Worm (Caenorhabditis elegans) whole organism, late embryonic: ENCODE data around the gene ksr-1.
"Not testable (repeated sequence)": the region's sequence is repeated elsewhere in the genome, so short reads cannot be mapped to it uniquely, and the experiment has no call there.

ENCODE experiments used
- F13H6.1 ChIP-seq: sonication (generic microtip); optimal IDR thresholded peaks from 2 replicates; lab custom pipeline; 2016; ENCODE audit warnings: missing genetic modification characterization, missing compliant biosample characterization
- K02D7.2 ChIP-seq: sonication (generic microtip); optimal IDR thresholded peaks from 2 replicates; lab custom pipeline; 2017; ENCODE audit warnings: mild to moderate bottlenecking, missing genetic modification characterization, missing compliant biosample characterization
- ahr-1 ChIP-seq: sonication (generic microtip); optimal IDR thresholded peaks from 2 replicates; lab custom pipeline; 2016; ENCODE audit warnings: missing genetic modification characterization, missing compliant biosample characterization
- ceh-14 ChIP-seq: sonication (generic microtip); optimal IDR thresholded peaks from 2 replicates; lab custom pipeline; 2016; ENCODE audit warnings: missing genotype, missing genetic modification characterization, missing compliant biosample characterization
- ceh-19 ChIP-seq: fragments of 200-800 bp; sonication (Bioruptor generic); optimal IDR thresholded peaks from 2 replicates; lab custom pipeline; 2018; ENCODE audit warnings: mild to moderate bottlenecking, missing genetic modification characterization, missing compliant biosample characterization
- ceh-24 ChIP-seq: sonication (generic microtip); optimal IDR thresholded peaks from 2 replicates; lab custom pipeline; 2016; ENCODE audit warnings: mild to moderate bottlenecking, missing genetic modification characterization, missing compliant biosample characterization
- ceh-31 ChIP-seq: sonication (generic microtip); optimal IDR thresholded peaks from 2 replicates; lab custom pipeline; 2016; ENCODE audit warnings: missing genetic modification characterization, missing compliant biosample characterization
- ceh-6 ChIP-seq: fragments of 200-800 bp; sonication (Bioruptor generic); optimal IDR thresholded peaks from 2 replicates; lab custom pipeline; 2018; ENCODE audit warnings: mild to moderate bottlenecking, missing genetic modification characterization, missing compliant biosample characterization
- ceh-9 ChIP-seq: sonication (generic microtip); optimal IDR thresholded peaks from 2 replicates; lab custom pipeline; 2016; ENCODE audit warnings: mild to moderate bottlenecking, missing genetic modification characterization, inconsistent platforms, missing compliant biosample characterization
- elt-2 ChIP-seq: sonication (generic microtip); optimal IDR thresholded peaks from 2 replicates; lab custom pipeline; 2016; ENCODE audit warnings: missing genetic modification reagents, missing genetic modification characterization, missing compliant biosample characterization
- eyg-1 ChIP-seq: sonication (generic microtip); optimal IDR thresholded peaks from 2 replicates; lab custom pipeline; 2016; ENCODE audit warnings: missing genotype, missing genetic modification characterization, missing compliant biosample characterization
- fax-1 ChIP-seq: sonication (generic microtip); optimal IDR thresholded peaks from 2 replicates; lab custom pipeline; 2016; ENCODE audit warnings: missing genotype, missing genetic modification characterization, missing compliant biosample characterization
- fkh-6 ChIP-seq: sonication (generic microtip); optimal IDR thresholded peaks from 2 replicates; lab custom pipeline; 2016; ENCODE audit warnings: missing genetic modification characterization, missing compliant biosample characterization
- hlh-15 ChIP-seq: sonication (generic microtip); optimal IDR thresholded peaks from 2 replicates; lab custom pipeline; 2016; ENCODE audit warnings: missing genetic modification characterization, missing compliant biosample characterization
- hlh-30 ChIP-seq: sonication (generic microtip); optimal IDR thresholded peaks from 2 replicates; lab custom pipeline; 2017; ENCODE audit warnings: antibody characterized with exemption, missing genetic modification characterization, missing compliant biosample characterization; ENCODE audit not compliant: insufficient read depth
- hlh-8 ChIP-seq: sonication (generic microtip); optimal IDR thresholded peaks from 2 replicates; lab custom pipeline; 2016; ENCODE audit warnings: missing genotype, missing genetic modification characterization, missing compliant biosample characterization
- lim-6 ChIP-seq: sonication (generic microtip); optimal IDR thresholded peaks from 2 replicates; lab custom pipeline; 2016; ENCODE audit warnings: missing genetic modification characterization, missing compliant biosample characterization
- madf-2 ChIP-seq: sonication (generic microtip); optimal IDR thresholded peaks from 2 replicates; lab custom pipeline; 2017; ENCODE audit warnings: missing genetic modification characterization, missing compliant biosample characterization
- nhr-11 ChIP-seq: fragments of 150-350 bp; optimal IDR thresholded peaks from 2 replicates; lab custom pipeline; 2014; ENCODE audit warnings: missing biosample characterization, missing genetic modification characterization
- pha-4 ChIP-seq: fragments of 150-350 bp; optimal IDR thresholded peaks from 2 replicates; lab custom pipeline; 2018; ENCODE audit warnings: missing biosample characterization, missing genetic modification reagents, missing genetic modification characterization
- ref-2 ChIP-seq: sonication (generic microtip); optimal IDR thresholded peaks from 2 replicates; lab custom pipeline; 2016; ENCODE audit warnings: missing genetic modification characterization, missing compliant biosample characterization
- sdc-2 ChIP-seq: sonication (generic microtip); optimal IDR thresholded peaks from 2 replicates; lab custom pipeline; 2016; ENCODE audit warnings: missing genotype, missing genetic modification characterization, missing compliant biosample characterization
- sox-4 ChIP-seq: sonication (generic microtip); optimal IDR thresholded peaks from 2 replicates; lab custom pipeline; 2017; ENCODE audit warnings: mild to moderate bottlenecking, missing genetic modification characterization, inconsistent platforms, missing compliant biosample characterization
- tbx-2 ChIP-seq: sonication (generic microtip); optimal IDR thresholded peaks from 2 replicates; lab custom pipeline; 2016; ENCODE audit warnings: missing genetic modification characterization, missing compliant biosample characterization
- ttx-3 ChIP-seq: sonication (generic microtip); optimal IDR thresholded peaks from 2 replicates; lab custom pipeline; 2016; ENCODE audit warnings: missing genetic modification reagents, missing genetic modification characterization, missing compliant biosample characterization
- unc-3 ChIP-seq, 2 experiments: fragments of 200-800 bp in 1 of 2; sonication (Bioruptor generic) in 1 of 2; sonication (generic microtip) in 1 of 2; conservative IDR thresholded peaks in 1 of 2; optimal IDR thresholded peaks in 1 of 2; 2 replicates each; pipeline versions ENCODE4 v1.3.6 to Lab custom; 2016 to 2022; ENCODE audit warnings: missing compliant biosample characterization in 2 of 2, missing genetic modification characterization in 2 of 2, missing genetic modification reagents in 1 of 2
- unc-42 ChIP-seq: sonication (generic microtip); optimal IDR thresholded peaks from 2 replicates; lab custom pipeline; 2016; ENCODE audit warnings: missing genotype, missing genetic modification characterization, missing compliant biosample characterization
- unc-55 ChIP-seq: sonication (generic microtip); optimal IDR thresholded peaks from 2 replicates; lab custom pipeline; 2017; ENCODE audit warnings: missing biosample characterization, missing genetic modification reagents, missing genetic modification characterization
- unc-86 ChIP-seq: sonication (generic microtip); optimal IDR thresholded peaks from 2 replicates; lab custom pipeline; 2016; ENCODE audit warnings: missing genetic modification characterization, missing compliant biosample characterization
- zip-5 ChIP-seq: sonication (generic microtip); optimal IDR thresholded peaks from 2 replicates; lab custom pipeline; 2016; ENCODE audit warnings: missing genetic modification characterization, missing compliant biosample characterization

ksr-1 gene

DNA sequence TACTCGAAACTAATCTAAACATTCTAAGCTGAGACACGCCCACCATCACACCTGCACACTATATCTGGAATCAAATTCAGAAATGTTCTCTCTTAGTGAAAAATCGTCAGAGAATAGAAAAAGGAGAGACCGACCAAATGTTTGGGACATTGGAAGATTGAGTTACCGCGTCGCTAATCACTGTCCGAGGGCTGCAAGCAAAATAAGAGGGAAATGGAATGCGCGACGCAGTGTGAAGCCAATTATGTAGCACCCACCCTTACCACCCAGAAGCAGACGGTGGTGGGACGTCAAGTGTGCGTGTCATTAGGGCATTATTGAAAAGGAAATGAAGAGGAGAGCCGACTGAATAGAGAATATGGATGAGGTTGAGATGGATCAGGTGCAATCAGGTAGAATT is 36.6 kb downstream of the ksr-1 start:
- TF ChIP-seq unc-42 (tag; lab: Kevin White, UChicago) = peak; percentile 95
- TF ChIP-seq unc-55 (GFP tag; lab: Kevin White, UChicago) = no peak
- TF ChIP-seq ref-2 = peak; percentile 15
- no peak for TF ChIP-seq tbx-2
- TF ChIP-seq ceh-31 (tag; lab: Kevin White, UChicago) = peak; percentile 58

DNA sequence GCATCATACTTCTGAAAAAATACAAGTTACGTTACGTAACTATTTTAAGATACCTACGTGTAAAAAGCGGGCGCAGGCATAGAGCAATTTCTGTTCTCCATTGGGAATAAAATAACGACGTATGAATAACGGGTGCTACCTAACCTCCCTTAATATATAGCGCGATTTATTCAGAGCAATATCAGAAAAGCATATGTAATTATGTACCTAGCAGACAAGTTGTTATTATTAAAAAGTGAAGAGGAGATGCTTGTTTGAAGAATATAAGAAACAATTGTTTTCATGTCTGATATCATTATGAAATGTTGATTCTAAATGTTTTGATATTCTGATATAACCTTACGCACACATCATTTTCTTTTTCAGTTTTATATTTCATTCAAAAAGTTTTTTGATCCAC is 44.0 kb downstream of the ksr-1 start, which contains the start of gene srh-11:
TSS of gene srh-11 (minus strand) at position 101 of the 400 bp plus-strand sequence.
- TF ChIP-seq fax-1 (tag; lab: Kevin White, UChicago) (no peak), nhr-11 (tag; lab: Kevin White, UChicago) (no peak), tbx-2 (no peak), unc-3 (GFP tag; conservative IDR thresholded peaks at IDR 0.05; lab: Robert Waterston, UW) (no peak), unc-3 (tag; optimal IDR thresholded peaks at IDR 0.05; lab: Kevin White, UChicago) (no peak), eyg-1 (tag; lab: Kevin White, UChicago) (no peak), ahr-1 (tag; lab: Kevin White, UChicago) (no peak), F13H6.1 (tag; lab: Kevin White, UChicago) (no peak), fkh-6 (tag; lab: Kevin White, UChicago) (no peak), sox-4 (tag; lab: Kevin White, UChicago) (no peak), zip-5 (tag; lab: Kevin White, UChicago) (no peak), madf-2 (tag; lab: Kevin White, UChicago) (no peak), ceh-14 (no peak), unc-55 (GFP tag; lab: Kevin White, UChicago) (no peak), lim-6 (tag; lab: Kevin White, UChicago) (no peak)

DNA sequence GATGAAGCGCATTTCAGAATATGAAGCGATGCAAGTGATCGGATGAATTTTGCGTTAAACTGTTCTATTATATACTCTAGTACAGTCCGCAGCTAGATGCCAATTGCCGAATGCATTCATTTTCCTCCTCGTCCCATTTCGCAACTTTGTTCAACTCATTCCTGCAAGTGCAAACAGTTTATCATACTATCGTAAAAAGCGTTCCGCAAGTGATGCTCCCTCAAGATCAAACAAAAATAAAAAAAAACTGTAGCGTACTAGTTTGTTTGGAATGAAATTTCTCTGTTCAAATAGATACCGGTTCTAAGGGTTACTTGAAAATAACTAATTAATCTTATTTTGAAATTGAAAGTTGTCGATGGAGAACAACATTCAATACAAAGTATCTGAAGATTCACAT is 45.9 kb downstream of the ksr-1 start, which contains the start of gene pqn-57:
TSS of gene pqn-57 (minus strand) at position 101 of the 400 bp plus-strand sequence.
- TF ChIP-seq ceh-6 (GFP tag; lab: Kevin White, UChicago) = no peak
- TF ChIP-seq hlh-30 (tag; lab: Kevin White, UChicago) = no peak
- TF ChIP-seq ref-2 = no peak
- no peak for TF ChIP-seq ceh-24 (tag; lab: Kevin White, UChicago)
- no peak for TF ChIP-seq sdc-2 (tag; lab: Kevin White, UChicago)
- TF ChIP-seq tbx-2 = no peak
- TF ChIP-seq pha-4 (tag; lab: Kevin White, UChicago) = no peak
- no peak for TF ChIP-seq lim-6 (tag; lab: Kevin White, UChicago)

DNA sequence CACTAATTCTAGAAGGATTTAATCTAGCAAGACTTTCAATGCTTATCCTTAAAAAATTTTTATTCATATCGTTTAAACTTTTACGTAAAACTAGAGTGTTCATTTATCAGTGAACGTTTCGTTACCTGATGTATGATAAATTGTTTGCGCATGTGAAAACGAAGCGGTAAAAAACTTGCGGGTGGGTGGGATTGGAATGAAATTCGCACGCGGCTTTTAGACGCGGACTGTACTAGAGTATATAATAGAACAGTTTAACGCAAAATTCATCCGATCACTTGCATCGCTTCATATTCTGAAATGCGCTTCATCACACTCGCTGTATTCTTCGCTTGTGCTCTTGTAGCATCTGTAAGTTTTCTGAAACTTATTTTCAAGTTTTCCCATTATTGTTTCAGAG is 46.8 kb downstream of the ksr-1 start, which contains the start of gene abu-9:
TSS of gene abu-9 (plus strand) at position 301 of the 400 bp plus-strand sequence.
- not testable (repeated sequence) for TF ChIP-seq pha-4, hlh-8, hlh-15 (tag; lab: Kevin White, UChicago)

DNA sequence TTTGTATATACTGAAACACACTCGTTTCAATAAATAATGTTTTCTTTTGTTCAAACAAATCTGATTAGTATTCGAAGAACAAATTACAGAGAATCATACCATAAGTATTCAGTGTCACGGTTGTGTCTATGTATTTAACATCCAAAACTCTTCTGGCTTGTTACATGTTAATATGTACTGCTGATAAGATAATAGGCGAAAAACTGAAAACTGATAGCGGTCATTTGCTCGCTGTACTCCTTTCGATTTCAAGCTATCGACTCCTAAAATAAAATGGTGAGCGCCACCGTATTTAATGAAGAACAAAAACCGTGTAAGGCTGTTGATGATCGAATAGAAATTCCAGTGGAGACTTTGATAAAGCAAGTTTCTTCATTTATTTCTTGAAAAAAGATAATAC is 48.4 kb downstream of the ksr-1 start, which contains the start of gene R09F10.1:
TSS of gene R09F10.1 (plus strand) at position 222 of the 400 bp plus-strand sequence.
- TF ChIP-seq elt-2 (tag; lab: Kevin White, UChicago) (peak; percentile 77), hlh-15 (tag; lab: Kevin White, UChicago) (no peak)

DNA sequence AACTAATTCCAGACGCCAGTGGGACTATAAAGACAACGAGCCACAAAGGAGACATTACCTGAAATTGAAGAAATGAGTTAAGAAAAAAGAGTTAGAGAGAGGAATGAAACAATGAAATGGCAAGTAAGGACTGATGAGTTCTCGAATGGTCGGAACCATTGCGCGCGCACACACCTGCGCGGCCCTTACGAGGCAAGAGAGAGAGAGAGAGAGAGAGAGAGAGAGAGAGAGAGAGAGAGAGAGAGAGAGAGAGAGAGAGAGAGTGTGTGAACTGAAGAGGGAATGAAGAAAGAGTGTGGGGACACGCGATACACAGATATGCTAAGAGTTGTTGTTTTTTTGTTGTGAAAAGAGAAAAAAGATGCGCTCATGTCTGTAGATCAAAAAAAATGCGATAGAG is 51.4 kb downstream of the ksr-1 start, which contains the start of gene R09F10.8:
TSS of gene R09F10.8 (minus strand) at position 58 of the 400 bp plus-strand sequence.
- no peak for TF ChIP-seq ceh-19 (GFP tag; lab: Kevin White, UChicago)
- TF ChIP-seq ceh-9 (tag; lab: Kevin White, UChicago) = no peak

DNA sequence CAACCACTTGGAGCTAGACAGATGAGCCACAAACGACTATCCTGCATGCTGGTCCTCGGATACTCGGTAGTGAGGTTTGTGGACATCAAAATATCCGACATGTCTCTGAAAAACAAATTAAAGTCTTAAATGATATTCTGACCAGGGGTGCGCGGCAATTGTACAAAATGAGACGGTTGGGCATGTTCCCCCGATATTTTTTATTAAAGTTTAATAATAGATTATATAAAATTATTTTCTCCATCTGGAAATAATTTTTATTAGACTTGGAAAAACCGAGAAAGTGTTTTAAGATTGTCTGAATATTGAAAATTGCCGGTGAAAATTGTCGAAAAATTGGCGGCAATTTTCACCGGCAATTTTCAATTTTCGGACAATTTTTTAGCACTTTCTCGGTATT is 52.8 kb downstream of the ksr-1 start, which contains the start of gene F55E10.4:
TSS of gene F55E10.4 (minus strand) at position 101 of the 400 bp plus-strand sequence.
- TF ChIP-seq unc-42 (tag; lab: Kevin White, UChicago) (no peak), tbx-2 (no peak), ttx-3 (no peak), ceh-24 (tag; lab: Kevin White, UChicago) (no peak), ceh-31 (tag; lab: Kevin White, UChicago) (no peak), unc-86 (tag; lab: Kevin White, UChicago) (no peak), K02D7.2 (tag; lab: Kevin White, UChicago) (no peak)
